Worm (Caenorhabditis elegans) whole organism, midembryonic: ENCODE measurements around the gene phlp-2.

Experiments
- T22C8.4 ChIP-seq: fragments of 200-800 bp; sonication (Bioruptor generic); IDR thresholded peaks from 2 replicates; pipeline ENCODE4 v1.3.6; 2022; ENCODE audit warnings: missing genetic modification characterization, missing compliant biosample characterization
- cog-1 ChIP-seq: sonication (generic microtip); optimal IDR thresholded peaks from 2 replicates; lab custom pipeline; 2016; ENCODE audit warnings: missing genetic modification characterization, missing compliant biosample characterization
- flt-1 ChIP-seq: fragments of 200-800 bp; sonication (Bioruptor generic); IDR thresholded peaks from 2 replicates; pipeline ENCODE4 v1.3.6; 2022; ENCODE audit warnings: missing genetic modification characterization, missing compliant biosample characterization
- klf-2 ChIP-seq: fragments of 200-800 bp; sonication (Bioruptor generic); conservative IDR thresholded peaks from 2 replicates; pipeline ENCODE4 v1.3.6; 2022; ENCODE audit warnings: missing genetic modification reagents, missing genetic modification characterization, missing compliant biosample characterization
- med-1 ChIP-seq: sonication (generic microtip); optimal IDR thresholded peaks from 2 replicates; lab custom pipeline; 2017; ENCODE audit warnings: missing genetic modification characterization, mild to moderate bottlenecking, missing compliant biosample characterization, antibody characterized with exemption, missing genetic modification reagents; ENCODE audit not compliant: insufficient read depth
- ref-1 ChIP-seq: fragments of 200-800 bp; sonication (Bioruptor generic); conservative IDR thresholded peaks from 2 replicates; pipeline ENCODE4 v1.3.6; 2022; ENCODE audit warnings: missing genetic modification reagents, missing genetic modification characterization, missing compliant biosample characterization
- tab-1 ChIP-seq: fragments of 200-800 bp; sonication (Bioruptor generic); IDR thresholded peaks from 2 replicates; pipeline ENCODE4 v1.3.6; 2022; ENCODE audit warnings: missing genetic modification characterization, missing compliant biosample characterization
- ztf-23 ChIP-seq: fragments of 200-800 bp; sonication (Bioruptor generic); IDR thresholded peaks from 2 replicates; pipeline ENCODE4 v1.3.6; 2022; ENCODE audit warnings: missing genetic modification reagents, missing genetic modification characterization, missing compliant biosample characterization
- ztf-29 ChIP-seq: fragments of 200-800 bp; sonication (Bioruptor generic); IDR thresholded peaks from 2 replicates; pipeline ENCODE4 v1.3.6; 2022; ENCODE audit warnings: missing genetic modification reagents, missing genetic modification characterization, missing compliant biosample characterization

The phlp-2 gene

DNA sequence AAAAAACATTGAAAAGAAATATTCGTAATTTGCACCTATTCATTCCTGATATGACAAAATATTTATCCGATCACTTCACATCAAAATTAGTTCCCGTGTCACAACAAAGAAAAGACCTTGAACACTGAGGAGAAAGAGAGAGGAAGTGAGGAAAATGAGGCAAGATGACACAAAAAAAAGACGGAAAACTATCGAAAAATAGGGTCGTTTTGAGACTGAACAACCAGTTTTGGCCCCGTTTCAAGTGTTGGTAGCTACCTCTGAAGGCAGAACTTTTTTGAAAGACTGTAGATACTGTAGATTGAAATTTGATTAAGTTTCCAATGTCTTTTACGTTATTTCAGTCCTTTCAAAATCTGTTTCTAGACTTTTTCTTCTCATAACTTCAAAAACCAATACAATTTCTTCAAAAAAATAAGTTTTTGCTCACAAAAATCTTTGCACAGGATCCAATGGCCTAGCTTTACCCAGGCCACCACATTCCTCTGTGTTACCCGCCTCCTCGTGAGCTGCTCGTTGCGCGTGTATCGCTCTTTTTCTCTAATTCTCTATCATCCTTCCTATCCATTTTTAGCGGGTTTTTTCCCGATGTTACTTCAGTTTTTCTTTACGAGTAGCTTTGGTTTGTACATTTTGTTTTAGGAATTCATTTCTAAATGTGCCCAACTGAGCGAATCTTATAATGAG, 12.8 kb upstream of the phlp-2 start:
- TF ChIP-seq klf-2 (GFP tag; lab: Robert Waterston, UW) (no peak), tab-1 (GFP tag; lab: Robert Waterston, UW) (no peak; the same call in 1 of the 2 replicates), cog-1 (tag; lab: Kevin White, UChicago) (peak; percentile 47), flt-1 (GFP tag; lab: Robert Waterston, UW) (no peak), ztf-29 (GFP tag; lab: Robert Waterston, UW) (no peak), ztf-23 (GFP tag; lab: Robert Waterston, UW) (peak; percentile 75), ref-1 (GFP tag; lab: Robert Waterston, UW) (no peak)

ce11 chrIII:4196988-4197384, 12.3 kb upstream of the phlp-2 start, which contains the start of gene asd-1:
Gene asd-1, plus strand, starts transcription at chrIII:4197285.
- TF ChIP-seq med-1 (no peak), flt-1 (GFP tag; lab: Robert Waterston, UW) (no peak), klf-2 (GFP tag; lab: Robert Waterston, UW) (no peak), ztf-29 (GFP tag; lab: Robert Waterston, UW) (no peak), T22C8.4 (no peak), tab-1 (GFP tag; lab: Robert Waterston, UW) (no peak), ref-1 (GFP tag; lab: Robert Waterston, UW) (no peak), cog-1 (tag; lab: Kevin White, UChicago) (no peak), ztf-23 (GFP tag; lab: Robert Waterston, UW) (no peak)

DNA sequence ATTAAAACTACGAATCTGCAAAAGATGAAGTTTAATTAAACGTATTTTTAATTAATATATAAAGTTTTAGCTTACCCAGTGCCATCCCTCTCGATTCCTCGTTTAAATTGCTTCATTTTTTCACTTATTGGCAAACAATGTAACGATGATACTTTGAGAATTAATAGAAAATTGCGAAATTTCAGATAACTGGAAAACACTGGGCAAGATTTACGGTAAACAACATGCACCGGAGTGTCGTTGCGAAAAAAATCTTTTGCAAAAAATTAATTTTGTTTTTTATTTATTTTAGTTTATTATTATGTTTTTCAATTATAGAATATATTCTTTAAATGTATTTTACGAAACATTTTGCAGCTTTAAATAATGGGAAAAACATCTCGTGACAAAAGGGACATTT, 5.2 kb upstream of the phlp-2 start, which contains the start of the genes pelo-1 and R74.7:
TSS of gene pelo-1 (minus strand) at position 151 of the 400 bp plus-strand sequence.
TSS of gene R74.7 (plus strand) at position 358 of the 400 bp plus-strand sequence.
- TF ChIP-seq tab-1 (GFP tag; lab: Robert Waterston, UW): no peak
- TF ChIP-seq med-1: no peak
- no peak for TF ChIP-seq ztf-29 (GFP tag; lab: Robert Waterston, UW)
- TF ChIP-seq flt-1 (GFP tag; lab: Robert Waterston, UW): no peak
- no peak for TF ChIP-seq klf-2 (GFP tag; lab: Robert Waterston, UW)
- no peak for TF ChIP-seq ztf-23 (GFP tag; lab: Robert Waterston, UW)
- TF ChIP-seq ref-1 (GFP tag; lab: Robert Waterston, UW): no peak
- TF ChIP-seq T22C8.4: no peak
- no peak for TF ChIP-seq cog-1 (tag; lab: Kevin White, UChicago)

ce11 chrIII:4204964-4205363, 4.3 kb upstream of the phlp-2 start:
- TF ChIP-seq klf-2 (GFP tag; lab: Robert Waterston, UW) (no peak), tab-1 (GFP tag; lab: Robert Waterston, UW) (no peak), T22C8.4 (no peak), cog-1 (tag; lab: Kevin White, UChicago) (no peak), ref-1 (GFP tag; lab: Robert Waterston, UW) (no peak), flt-1 (GFP tag; lab: Robert Waterston, UW) (no peak), ztf-29 (GFP tag; lab: Robert Waterston, UW) (no peak)

DNA sequence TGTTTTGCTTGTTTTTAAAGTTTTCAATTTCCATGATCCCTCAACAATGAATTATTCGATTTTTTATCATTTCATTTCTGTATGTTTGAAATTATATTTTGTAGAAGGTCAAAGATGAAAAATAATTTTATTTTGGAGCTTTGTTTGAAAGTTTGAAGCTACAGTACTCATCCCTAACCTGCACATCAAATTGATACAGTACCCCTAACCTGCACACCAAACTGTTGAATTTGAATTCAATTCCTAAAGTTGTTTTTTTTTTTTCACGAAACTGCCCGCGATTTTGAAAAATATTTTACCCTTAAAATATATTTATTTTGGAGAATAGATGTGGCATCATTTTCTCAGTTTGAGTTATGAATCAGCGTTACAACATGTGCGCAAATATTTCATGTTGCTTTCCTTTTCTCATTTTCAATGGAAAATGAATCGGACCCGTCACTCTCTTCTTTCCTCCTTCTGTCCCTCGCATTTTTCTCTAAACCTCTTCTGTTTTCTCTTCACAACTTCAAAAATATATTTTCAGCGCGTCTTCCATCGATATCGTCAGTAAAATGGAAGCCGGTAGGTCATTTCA, 3.4 kb upstream of the phlp-2 start, which contains the start of gene R74.8:
TSS of gene R74.8 (plus strand) at position 527 of the 577 bp plus-strand sequence.
- TF ChIP-seq cog-1 (tag; lab: Kevin White, UChicago) (no peak), klf-2 (GFP tag; lab: Robert Waterston, UW) (no peak)

DNA sequence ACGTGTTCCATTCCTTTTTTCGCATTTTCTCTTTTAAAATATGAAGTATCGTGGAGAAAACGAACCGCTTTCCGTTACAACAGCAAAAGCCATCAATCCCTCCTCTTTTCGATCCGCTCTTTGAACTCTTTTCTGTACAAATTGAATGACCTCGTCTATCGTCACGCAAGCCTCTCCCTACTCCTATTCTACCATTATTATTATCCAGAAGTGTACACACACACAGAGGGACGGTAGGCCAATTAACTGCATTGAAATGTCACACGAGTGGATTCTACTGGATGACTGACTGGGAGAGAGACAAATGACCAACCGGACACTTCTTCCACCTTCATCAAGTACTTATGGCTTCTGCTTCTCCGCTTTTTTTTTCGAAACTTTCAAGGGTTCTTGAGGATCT, 1.1 kb upstream of the phlp-2 start:
- TF ChIP-seq med-1 (no peak), flt-1 (GFP tag; lab: Robert Waterston, UW) (no peak), T22C8.4 (no peak)

DNA sequence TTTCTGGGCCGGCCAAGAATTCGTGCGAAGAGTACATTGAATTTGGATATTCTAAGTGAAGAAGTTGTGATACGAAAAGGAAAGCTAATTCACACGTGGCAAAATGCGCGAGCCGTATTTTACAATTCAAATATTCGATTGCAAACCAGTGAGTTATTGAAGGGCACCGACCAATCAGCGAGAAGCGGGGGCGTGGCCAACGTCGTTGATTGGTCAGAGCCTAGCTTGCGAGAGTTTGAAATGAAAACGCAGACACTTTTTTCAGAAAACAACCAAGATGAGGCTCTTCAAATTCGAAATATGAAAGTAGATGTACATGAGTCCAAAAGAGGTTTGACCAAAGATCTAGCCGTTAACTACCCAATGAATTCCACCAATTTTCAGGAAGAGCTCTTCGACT, 1.4 kb downstream of the phlp-2 start:
- no peak for TF ChIP-seq med-1
- TF ChIP-seq tab-1 (GFP tag; lab: Robert Waterston, UW): no peak
- TF ChIP-seq ztf-29 (GFP tag; lab: Robert Waterston, UW): no peak
- no peak for TF ChIP-seq flt-1 (GFP tag; lab: Robert Waterston, UW)
- TF ChIP-seq T22C8.4: no peak
- TF ChIP-seq cog-1 (tag; lab: Kevin White, UChicago): no peak
- TF ChIP-seq klf-2 (GFP tag; lab: Robert Waterston, UW): no peak
- no peak for TF ChIP-seq ztf-23 (GFP tag; lab: Robert Waterston, UW)
- no peak for TF ChIP-seq ref-1 (GFP tag; lab: Robert Waterston, UW)

DNA sequence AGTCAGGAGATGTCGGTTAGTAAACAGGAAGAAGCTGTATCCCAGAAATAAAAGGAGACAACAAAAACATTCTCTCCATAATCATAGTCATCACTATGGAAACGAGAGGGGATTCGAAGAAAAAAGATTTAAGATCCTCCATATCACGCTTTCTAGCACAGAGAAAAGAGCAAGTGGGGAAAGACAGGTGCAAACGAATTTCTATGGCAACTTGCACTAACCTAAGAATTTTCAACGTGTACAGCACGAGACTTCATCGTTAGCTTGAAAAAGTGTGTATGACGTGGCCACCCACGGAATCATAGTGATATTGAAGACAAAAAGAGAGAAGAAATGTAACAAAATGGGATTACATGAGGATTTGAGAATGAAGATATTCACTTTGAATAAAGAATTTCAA, 11.6 kb downstream of the phlp-2 start:
- TF ChIP-seq ref-1 (GFP tag; lab: Robert Waterston, UW) (no peak), tab-1 (GFP tag; lab: Robert Waterston, UW) (no peak), flt-1 (GFP tag; lab: Robert Waterston, UW) (no peak), cog-1 (tag; lab: Kevin White, UChicago) (no peak), klf-2 (GFP tag; lab: Robert Waterston, UW) (no peak), med-1 (no peak), T22C8.4 (no peak), ztf-29 (GFP tag; lab: Robert Waterston, UW) (no peak), ztf-23 (GFP tag; lab: Robert Waterston, UW) (no peak)

DNA sequence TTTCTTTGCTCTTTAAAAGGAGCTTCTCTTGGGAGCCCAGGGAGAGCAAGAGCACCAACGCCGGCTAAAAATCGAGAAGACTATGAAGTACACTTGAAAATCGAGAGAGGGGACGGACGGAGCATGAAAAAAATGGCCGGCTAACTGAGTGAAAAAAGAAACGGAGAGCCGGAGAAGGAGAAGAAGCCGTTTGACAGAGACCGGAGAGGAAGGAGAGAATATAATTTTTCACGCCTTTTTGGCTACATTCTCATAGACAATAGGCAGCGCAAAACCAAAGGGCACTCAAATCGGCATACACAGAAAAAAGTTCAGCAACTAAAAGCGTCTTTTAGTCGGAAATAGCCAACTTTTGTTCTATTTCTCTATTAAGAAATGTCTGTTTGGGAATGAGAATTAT, 12.2 kb downstream of the phlp-2 start:
- no peak for TF ChIP-seq ref-1 (GFP tag; lab: Robert Waterston, UW)
- TF ChIP-seq T22C8.4: no peak
- no peak for TF ChIP-seq ztf-23 (GFP tag; lab: Robert Waterston, UW)
- no peak for TF ChIP-seq flt-1 (GFP tag; lab: Robert Waterston, UW)
- TF ChIP-seq cog-1 (tag; lab: Kevin White, UChicago): no peak
- no peak for TF ChIP-seq tab-1 (GFP tag; lab: Robert Waterston, UW)
- no peak for TF ChIP-seq ztf-29 (GFP tag; lab: Robert Waterston, UW)
